Fruit fly (Drosophila melanogaster): ENCODE data around the gene CG42831.

- TF ChIP-seq CG34367 (tag; optimal IDR thresholded peaks at IDR 0.05) (no peak), CG8159 (tag; optimal IDR thresholded peaks at IDR 0.05) (no peak), CG15710 (tag; optimal IDR thresholded peaks at IDR 0.05) (no peak), EcR (GFP tag; optimal IDR thresholded peaks at IDR 0.05) (no peak), Snoo (tag; optimal IDR thresholded peaks at IDR 0.05) (no peak), CG32121 (GFP tag; IDR thresholded peaks at IDR 0.05) (no peak), CG8301 (tag; optimal IDR thresholded peaks at IDR 0.05) (no peak), CG14655 (GFP tag; optimal IDR thresholded peaks at IDR 0.05) (no peak), CG9948 (tag; optimal IDR thresholded peaks at IDR 0.05) (no peak), CG17806 (tag; optimal IDR thresholded peaks at IDR 0.05) (no peak), rn (GFP tag; IDR thresholded peaks at IDR 0.05) (no peak), Pif1B (GFP tag; optimal IDR thresholded peaks at IDR 0.05) (no peak), gl (tag; optimal IDR thresholded peaks at IDR 0.05) (no peak), fd96Ca (GFP tag; IDR thresholded peaks at IDR 0.05) (no peak)
Observed at dm6 chr3L:10843685-10844084, 29.1 kb downstream of the CG42831 start.

All from whole organism, pupa.